Worm (Caenorhabditis elegans) whole organism, L1 larva: Measurements from ENCODE around the gene str-254.

ENCODE experiments used
- elt-3 ChIP-seq, 6 experiments: fragments of 150-350 bp in 1 of 6; sonication (generic microtip); optimal IDR thresholded peaks; 2 replicates each; lab custom pipeline; 2017 to 2018; ENCODE audit warnings: missing biosample characterization in 6 of 6, missing genetic modification characterization in 6 of 6, inconsistent platforms in 1 of 6
- lin-13 ChIP-seq: fragments of 150-350 bp; optimal IDR thresholded peaks from 2 replicates; lab custom pipeline; 2014; ENCODE audit warnings: missing biosample characterization, missing genetic modification reagents, missing genetic modification characterization
- mep-1 ChIP-seq: fragments of 150-350 bp; optimal IDR thresholded peaks from 2 replicates; lab custom pipeline; 2014; ENCODE audit warnings: missing biosample characterization, missing genetic modification characterization
- nhr-12 ChIP-seq: sonication (generic microtip); optimal IDR thresholded peaks from 2 replicates; lab custom pipeline; 2017; ENCODE audit warnings: missing biosample characterization, missing genetic modification characterization
- skn-1 ChIP-seq: fragments of 150-350 bp; optimal IDR thresholded peaks from 2 replicates; lab custom pipeline; 2014; ENCODE audit warnings: missing biosample characterization, missing genetic modification characterization
- unc-30 ChIP-seq: sonication (generic microtip); optimal IDR thresholded peaks from 2 replicates; lab custom pipeline; 2017; ENCODE audit warnings: missing biosample characterization, missing genetic modification characterization

DNA sequence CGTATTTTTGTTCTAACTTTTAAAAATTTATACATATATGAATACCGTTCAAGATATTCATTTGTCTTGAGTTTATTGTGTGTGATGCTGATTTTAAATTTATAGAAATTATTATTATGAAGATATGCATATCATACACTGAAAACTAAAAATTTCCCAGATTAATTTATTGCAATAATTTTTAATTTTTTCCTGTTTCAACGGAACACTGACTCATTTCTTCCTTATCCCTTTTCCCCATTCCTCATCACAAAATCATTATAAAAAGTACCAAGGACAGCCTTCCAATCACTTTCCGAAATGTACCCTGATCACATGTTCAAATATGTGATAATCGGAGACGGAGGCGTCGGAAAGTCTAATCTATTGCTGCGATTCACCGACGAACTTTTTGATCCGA, 41.4 kb upstream of the str-254 start, which contains the start of gene rabr-4:
- TF ChIP-seq unc-30 (tag; lab: Kevin White, UChicago): no peak
- TF ChIP-seq skn-1 (tag; lab: Kevin White, UChicago): no peak
- TF ChIP-seq elt-3 (tag; optimal IDR thresholded peaks at IDR 0.05; lab: Kevin White, UChicago): peak in 1 of 6 experiments; percentile 20
- no peak for TF ChIP-seq mep-1 (tag; lab: Kevin White, UChicago)
- no peak for TF ChIP-seq nhr-12 (tag; lab: Kevin White, UChicago)
- TF ChIP-seq lin-13 (GFP tag; lab: Kevin White, UChicago): no peak
